Worm (Caenorhabditis elegans): ENCODE results near the gene K12D12.5.

The K12D12.5 gene

ce11 chrII:11880456-11881353, 19.9 kb downstream of the K12D12.5 start (continued):
- TF ChIP-seq lir-1 (GFP tag; conservative IDR thresholded peaks at IDR 0.05), result no peak
- TF ChIP-seq ceh-100 (GFP tag; IDR thresholded peaks at IDR 0.05), result peak; percentile 70
- no peak for TF ChIP-seq let-526 (GFP tag; IDR thresholded peaks at IDR 0.05)
- peak; percentile 85 for TF ChIP-seq madf-6 (GFP tag; IDR thresholded peaks at IDR 0.05)
- no peak for TF ChIP-seq lin-40 (tag; optimal IDR thresholded peaks at IDR 0.05)
- no peak for TF ChIP-seq snpc-1.3 (tag; optimal IDR thresholded peaks at IDR 0.05; ENCODE audit: insufficient read depth)
- TF ChIP-seq pha-4 (tag; optimal IDR thresholded peaks at IDR 0.05), result no peak
- no peak; the same call in 1 of the 2 replicates for TF ChIP-seq ztf-25 (GFP tag; IDR thresholded peaks at IDR 0.05)
- TF ChIP-seq somi-1 (GFP tag; optimal IDR thresholded peaks at IDR 0.05), result no peak
- peak; percentile 18; the same call in 1 of the 2 replicates for TF ChIP-seq hmg-20 (GFP tag; IDR thresholded peaks at IDR 0.05)
- TF ChIP-seq zfh-2 (GFP tag; conservative IDR thresholded peaks at IDR 0.05), result no peak
- TF ChIP-seq unc-62 (GFP tag; optimal IDR thresholded peaks at IDR 0.05), result no peak
- peak; percentile 67 for TF ChIP-seq ekl-4 (GFP tag; IDR thresholded peaks at IDR 0.05)
- peak; percentile 44 for TF ChIP-seq efl-1 (GFP tag; optimal IDR thresholded peaks at IDR 0.05)
- TF ChIP-seq C17E4.6 (GFP tag; IDR thresholded peaks at IDR 0.05), result peak; percentile 77
- TF ChIP-seq B0261.1 (tag; optimal IDR thresholded peaks at IDR 0.05), result no peak
- TF ChIP-seq him-1 (tag; optimal IDR thresholded peaks at IDR 0.05), result peak; percentile 68
- TF ChIP-seq aptf-3 (GFP tag; IDR thresholded peaks at IDR 0.05), result 0 out of 2 replicates have a peak, but pooled peaks have one; percentile 86
- TF ChIP-seq dpff-1 (tag; optimal IDR thresholded peaks at IDR 0.05), result peak; percentile 55
- TF ChIP-seq egl-18 (GFP tag; IDR thresholded peaks at IDR 0.05), result 0 out of 2 replicates have a peak, but pooled peaks have one; percentile 18
- peak; percentile 88 for TF ChIP-seq Y79H2A.3 (GFP tag; conservative IDR thresholded peaks at IDR 0.05)
- TF ChIP-seq egrh-3 (GFP tag; IDR thresholded peaks at IDR 0.05), result no peak
- TF ChIP-seq let-607 (tag; optimal IDR thresholded peaks at IDR 0.05), result no peak
- TF ChIP-seq lag-1 (GFP tag; IDR thresholded peaks at IDR 0.05), result no peak
- TF ChIP-seq attf-6 (GFP tag; IDR thresholded peaks at IDR 0.05), result peak; percentile 61; the same call in 1 of the 2 replicates
- TF ChIP-seq lin-26 (GFP tag; IDR thresholded peaks at IDR 0.05), result peak; percentile 80
- peak; percentile 74 for TF ChIP-seq fkh-3 (tag; optimal IDR thresholded peaks at IDR 0.05)
- no peak for TF ChIP-seq nhr-179 (tag; optimal IDR thresholded peaks at IDR 0.05)
- TF ChIP-seq chd-7 (tag; optimal IDR thresholded peaks at IDR 0.05), result peak; percentile 77
- TF ChIP-seq aptf-2 (GFP tag; conservative IDR thresholded peaks at IDR 0.05), result 0 out of 2 replicates have a peak, but pooled peaks have one; percentile 19
- TF ChIP-seq F22D6.2 (tag; optimal IDR thresholded peaks at IDR 0.05), result no peak
- TF ChIP-seq Y53G8AR.9 (GFP tag; conservative IDR thresholded peaks at IDR 0.05), result peak; percentile 89
- TF ChIP-seq nfya-2 (GFP tag; IDR thresholded peaks at IDR 0.05), result peak; percentile 91
- TF ChIP-seq B0336.3 (GFP tag; IDR thresholded peaks at IDR 0.05), result peak; percentile 90
- peak; percentile 19 for TF ChIP-seq hlh-12 (tag; optimal IDR thresholded peaks at IDR 0.05)
- TF ChIP-seq xnd-1 (tag; optimal IDR thresholded peaks at IDR 0.05), result peak; percentile 44
- TF ChIP-seq madf-10 (tag; optimal IDR thresholded peaks at IDR 0.05), result no peak
- 0 out of 2 replicates have a peak, but pooled peaks have one; percentile 44 for TF ChIP-seq Y56A3A.18 (GFP tag; IDR thresholded peaks at IDR 0.05)
- no peak for TF ChIP-seq dpl-1 (GFP tag; optimal IDR thresholded peaks at IDR 0.05)
- TF ChIP-seq athp-1 (tag; optimal IDR thresholded peaks at IDR 0.05), result peak; percentile 86
- no peak for TF ChIP-seq nfya-1 (tag; optimal IDR thresholded peaks at IDR 0.05; ENCODE audit: borderline replicate concordance, insufficient read depth)
- no peak for TF ChIP-seq sptf-2 (GFP tag; optimal IDR thresholded peaks at IDR 0.05)
- no peak for TF ChIP-seq ceh-27 (GFP tag; optimal IDR thresholded peaks at IDR 0.05)
- no peak for TF ChIP-seq cebp-2 (GFP tag; IDR thresholded peaks at IDR 0.05)
- peak; percentile 62 for TF ChIP-seq D2030.7 (GFP tag; IDR thresholded peaks at IDR 0.05)
- 0 out of 2 replicates have a peak, but pooled peaks have one; percentile 36 for TF ChIP-seq ceh-91 (GFP tag; IDR thresholded peaks at IDR 0.05)

Data from whole organism, young adult.